Worm (Caenorhabditis elegans) whole organism, young adult: Measurements from ENCODE around the gene M01H9.3.

Experiments
- B0336.3 ChIP-seq: fragments of 200-800 bp; sonication (Bioruptor generic); IDR thresholded peaks from 2 replicates; pipeline ENCODE4 v1.3.6; 2022; ENCODE audit warnings: missing genetic modification characterization, missing compliant biosample characterization
- C06A6.2 ChIP-seq: fragments of 200-800 bp; sonication (Bioruptor generic); conservative IDR thresholded peaks from 2 replicates; pipeline ENCODE4 v1.3.6; 2022; ENCODE audit warnings: missing genetic modification characterization, missing compliant biosample characterization
- F52B5.7 ChIP-seq: sonication (generic microtip); optimal IDR thresholded peaks from 2 replicates; lab custom pipeline; 2016; ENCODE audit warnings: mild to moderate bottlenecking, missing genetic modification characterization, missing compliant biosample characterization
- F55B11.4 ChIP-seq: sonication (generic microtip); optimal IDR thresholded peaks from 2 replicates; lab custom pipeline; 2016; ENCODE audit warnings: missing compliant biosample characterization, missing genetic modification characterization, borderline replicate concordance; ENCODE audit not compliant: insufficient read depth
- K11D2.4 ChIP-seq: fragments of 200-800 bp; sonication (Bioruptor generic); IDR thresholded peaks from 2 replicates; pipeline ENCODE4 v1.3.6; 2022; ENCODE audit warnings: missing genetic modification reagents, missing genetic modification characterization, missing compliant biosample characterization
- T07F8.4 ChIP-seq: sonication (generic microtip); optimal IDR thresholded peaks from 2 replicates; lab custom pipeline; 2016; ENCODE audit warnings: mild to moderate bottlenecking, missing genetic modification characterization, moderate library complexity, missing compliant biosample characterization
- Y56A3A.18 ChIP-seq: fragments of 200-800 bp; sonication (Bioruptor generic); IDR thresholded peaks from 2 replicates; pipeline ENCODE4 v1.3.6; 2022; ENCODE audit warnings: missing genetic modification reagents, missing genetic modification characterization, missing compliant biosample characterization
- Y67H2A.10 ChIP-seq: fragments of 200-800 bp; sonication (Bioruptor generic); conservative IDR thresholded peaks from 2 replicates; pipeline ENCODE4 v1.3.6; 2022; ENCODE audit warnings: missing genetic modification reagents, missing genetic modification characterization, missing compliant biosample characterization
- akir-1 ChIP-seq: fragments of 200-800 bp; sonication (Bioruptor generic); optimal IDR thresholded peaks from 2 replicates; lab custom pipeline; 2018; ENCODE audit warnings: mild to moderate bottlenecking, missing genetic modification characterization, moderate library complexity, missing compliant biosample characterization
- athp-1 ChIP-seq: sonication (generic microtip); optimal IDR thresholded peaks from 2 replicates; lab custom pipeline; 2017; ENCODE audit warnings: mild to moderate bottlenecking, missing genetic modification characterization, missing compliant biosample characterization
- attf-6 ChIP-seq: fragments of 200-800 bp; sonication (Bioruptor generic); IDR thresholded peaks from 2 replicates; pipeline ENCODE4 v1.3.6; 2022; ENCODE audit warnings: missing genetic modification reagents, missing genetic modification characterization, missing compliant biosample characterization
- cebp-1 ChIP-seq, 2 experiments: fragments of 200-800 bp in 1 of 2; sonication (Bioruptor generic) in 1 of 2; sonication (generic microtip) in 1 of 2; IDR thresholded peaks in 1 of 2; optimal IDR thresholded peaks in 1 of 2; 2 replicates each; pipeline versions ENCODE4 v1.3.6 to Lab custom; 2017 to 2022; ENCODE audit warnings: missing compliant biosample characterization in 2 of 2, missing genetic modification characterization in 2 of 2, mild to moderate bottlenecking in 1 of 2, missing genetic modification reagents in 1 of 2, moderate library complexity in 1 of 2
- cebp-2 ChIP-seq: fragments of 200-800 bp; sonication (Bioruptor generic); IDR thresholded peaks from 2 replicates; pipeline ENCODE4 v1.3.6; 2022; ENCODE audit warnings: missing genetic modification characterization, missing compliant biosample characterization
- ceh-27 ChIP-seq: fragments of 200-800 bp; sonication (Bioruptor generic); optimal IDR thresholded peaks from 2 replicates; lab custom pipeline; 2018; ENCODE audit warnings: mild to moderate bottlenecking, missing genetic modification characterization, moderate library complexity, missing compliant biosample characterization
- ceh-91 ChIP-seq: fragments of 200-800 bp; sonication (Bioruptor generic); IDR thresholded peaks from 2 replicates; pipeline ENCODE4 v1.3.6; 2022; ENCODE audit warnings: missing genetic modification reagents, missing genetic modification characterization, missing compliant biosample characterization
- chd-7 ChIP-seq: sonication (generic microtip); optimal IDR thresholded peaks from 2 replicates; lab custom pipeline; 2016; ENCODE audit warnings: mild to moderate bottlenecking, missing genetic modification characterization, moderate library complexity, missing compliant biosample characterization
- dox-1 ChIP-seq: fragments of 200-800 bp; sonication (Bioruptor generic); IDR thresholded peaks from 2 replicates; pipeline ENCODE4 v1.3.6; 2022; ENCODE audit warnings: missing genetic modification reagents, missing genetic modification characterization, missing compliant biosample characterization
- egl-18 ChIP-seq: fragments of 200-800 bp; sonication (Bioruptor generic); IDR thresholded peaks from 2 replicates; pipeline ENCODE4 v1.3.6; 2022; ENCODE audit warnings: missing genetic modification reagents, missing genetic modification characterization, missing compliant biosample characterization
- ets-4 ChIP-seq: fragments of 200-800 bp; sonication (Bioruptor generic); optimal IDR thresholded peaks from 2 replicates; lab custom pipeline; 2018; ENCODE audit warnings: mild to moderate bottlenecking, missing genetic modification characterization, missing compliant biosample characterization
- hlh-12 ChIP-seq: sonication (generic microtip); optimal IDR thresholded peaks from 2 replicates; lab custom pipeline; 2016; ENCODE audit warnings: missing genetic modification characterization, missing compliant biosample characterization
- hmg-20 ChIP-seq: fragments of 200-800 bp; sonication (Bioruptor generic); IDR thresholded peaks from 2 replicates; pipeline ENCODE4 v1.3.6; 2022; ENCODE audit warnings: missing genetic modification reagents, missing genetic modification characterization, missing compliant biosample characterization
- hrde-1 ChIP-seq: sonication (generic microtip); optimal IDR thresholded peaks from 2 replicates; lab custom pipeline; 2016; ENCODE audit warnings: missing genetic modification characterization, mild to moderate bottlenecking, missing compliant biosample characterization, moderate library complexity, missing genotype, missing genetic modification reagents, borderline replicate concordance
- let-526 ChIP-seq: fragments of 200-800 bp; sonication (Bioruptor generic); IDR thresholded peaks from 2 replicates; pipeline ENCODE4 v1.3.6; 2022; ENCODE audit warnings: missing genetic modification reagents, missing genetic modification characterization, missing compliant biosample characterization
- let-607 ChIP-seq, 2 experiments: fragments of 200-800 bp in 1 of 2; sonication (Bioruptor generic) in 1 of 2; sonication (generic microtip) in 1 of 2; optimal IDR thresholded peaks; 2 replicates each; lab custom pipeline; 2016 to 2018; ENCODE audit warnings: mild to moderate bottlenecking in 2 of 2, missing compliant biosample characterization in 2 of 2, missing genetic modification characterization in 2 of 2, moderate library complexity in 2 of 2, missing genotype in 1 of 2
- lin-26 ChIP-seq: fragments of 200-800 bp; sonication (Bioruptor generic); IDR thresholded peaks from 2 replicates; pipeline ENCODE4 v1.3.6; 2022; ENCODE audit warnings: missing genetic modification reagents, missing genetic modification characterization, missing compliant biosample characterization
- lin-35 ChIP-seq, 3 experiments: fragments of 150-350 bp in 2 of 3; sonication (generic microtip) in 1 of 3; optimal IDR thresholded peaks; 2 replicates each; lab custom pipeline; 2014 to 2018; ENCODE audit warnings: missing biosample characterization in 3 of 3, missing genetic modification characterization in 3 of 3, missing genetic modification reagents in 3 of 3
- lin-40 ChIP-seq: sonication (generic microtip); optimal IDR thresholded peaks from 2 replicates; lab custom pipeline; 2016; ENCODE audit warnings: missing genetic modification characterization, mild to moderate bottlenecking, missing compliant biosample characterization, missing genotype, missing genetic modification reagents
- lir-1 ChIP-seq: fragments of 200-800 bp; sonication (Bioruptor generic); conservative IDR thresholded peaks from 2 replicates; pipeline ENCODE4 v1.3.6; 2022; ENCODE audit warnings: missing genetic modification reagents, missing genetic modification characterization, missing compliant biosample characterization
- madf-6 ChIP-seq: fragments of 200-800 bp; sonication (Bioruptor generic); IDR thresholded peaks from 2 replicates; pipeline ENCODE4 v1.3.6; 2022; ENCODE audit warnings: missing genetic modification reagents, missing genetic modification characterization, missing compliant biosample characterization
- mcd-1 ChIP-seq: fragments of 200-800 bp; sonication (Bioruptor generic); IDR thresholded peaks from 2 replicates; pipeline ENCODE4 v1.3.6; 2022; ENCODE audit warnings: missing genetic modification reagents, missing genetic modification characterization, missing compliant biosample characterization
- mxl-1 ChIP-seq: sonication (generic microtip); optimal IDR thresholded peaks from 2 replicates; lab custom pipeline; 2016; ENCODE audit warnings: missing genetic modification characterization, missing compliant biosample characterization
- nhr-27 ChIP-seq: fragments of 200-800 bp; sonication (Bioruptor generic); optimal IDR thresholded peaks from 2 replicates; lab custom pipeline; 2018; ENCODE audit warnings: mild to moderate bottlenecking, missing genetic modification characterization, moderate library complexity, missing compliant biosample characterization
- nhr-80 ChIP-seq: sonication (generic microtip); optimal IDR thresholded peaks from 2 replicates; lab custom pipeline; 2016; ENCODE audit warnings: missing genetic modification characterization, missing compliant biosample characterization
- nhr-90 ChIP-seq: sonication (generic microtip); optimal IDR thresholded peaks from 2 replicates; lab custom pipeline; 2016; ENCODE audit warnings: missing genotype, mild to moderate bottlenecking, missing genetic modification characterization, missing compliant biosample characterization
- sea-2 ChIP-seq: fragments of 200-800 bp; sonication (Bioruptor generic); IDR thresholded peaks from 2 replicates; pipeline ENCODE4 v1.3.6; 2022; ENCODE audit warnings: missing genetic modification characterization, missing compliant biosample characterization
- snpc-4 ChIP-seq, 5 experiments: fragments of 150-350 bp in 1 of 5; sonication (generic microtip) in 4 of 5; optimal IDR thresholded peaks; 2 replicates each; lab custom pipeline; 2014 to 2018; ENCODE audit warnings: missing genetic modification characterization in 5 of 5, missing biosample characterization in 3 of 5, antibody characterized with exemption in 2 of 5, mild to moderate bottlenecking in 2 of 5, missing compliant biosample characterization in 2 of 5, missing genotype in 2 of 5, moderate library complexity in 2 of 5, missing genetic modification reagents in 1 of 5
- tbp1 ChIP-seq: fragments of 200-800 bp; sonication (Bioruptor generic); optimal IDR thresholded peaks from 2 replicates; lab custom pipeline; 2018; ENCODE audit warnings: mild to moderate bottlenecking, missing genetic modification characterization, missing compliant biosample characterization
- unc-62 ChIP-seq: fragments of 150-350 bp; optimal IDR thresholded peaks from 2 replicates; lab custom pipeline; 2014; ENCODE audit warnings: missing biosample characterization, missing genetic modification reagents, missing genetic modification characterization
- zim-3 ChIP-seq: sonication (generic microtip); optimal IDR thresholded peaks from 2 replicates; lab custom pipeline; 2017; ENCODE audit warnings: mild to moderate bottlenecking, missing genetic modification characterization, moderate library complexity, missing compliant biosample characterization
- ztf-18 ChIP-seq: sonication (generic microtip); optimal IDR thresholded peaks from 2 replicates; lab custom pipeline; 2016; ENCODE audit warnings: missing genotype, mild to moderate bottlenecking, missing genetic modification characterization, missing compliant biosample characterization

M01H9.3 gene

DNA sequence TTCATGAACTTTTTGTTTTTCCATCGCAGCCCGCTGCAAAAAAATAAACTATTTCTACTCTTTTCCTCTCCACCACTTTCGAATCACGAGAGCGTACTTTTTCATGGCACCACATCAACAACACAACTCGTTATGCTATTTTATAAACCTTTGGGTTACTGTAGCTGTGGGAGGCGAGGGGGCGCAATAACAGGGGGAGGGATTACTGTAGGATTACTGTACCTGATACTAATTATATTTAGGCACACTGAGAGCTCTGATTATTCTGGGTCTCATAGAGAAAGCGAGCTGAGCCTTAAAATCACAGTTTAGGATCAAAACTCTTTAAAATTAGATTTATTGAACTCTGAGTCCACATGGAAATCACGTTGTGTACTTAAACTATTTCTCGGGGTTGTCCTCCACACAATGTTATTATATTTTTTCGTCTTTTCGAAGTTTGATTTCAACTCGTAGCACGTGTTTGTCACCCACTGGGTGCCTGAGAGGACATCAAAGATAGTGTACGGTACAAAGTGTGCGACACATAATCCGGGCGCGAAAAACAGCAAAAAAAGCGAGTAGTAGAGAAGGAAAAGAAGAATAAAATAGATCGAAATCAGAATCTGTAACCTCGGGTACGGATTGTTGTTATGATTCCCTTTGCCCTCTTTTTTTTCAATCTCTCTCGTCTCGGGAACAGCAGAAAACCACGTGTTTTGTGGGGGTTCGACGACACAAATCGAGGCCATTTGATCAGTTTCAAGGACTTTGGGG lies 4.3 kb downstream of the M01H9.3 start:
- TF ChIP-seq tbp1 (GFP tag; lab: Kevin White, UChicago) (peak; percentile 11), lin-26 (GFP tag; lab: Robert Waterston, UW) (no peak; the same call in 1 of the 2 replicates), lin-35 (GFP tag; optimal IDR thresholded peaks at IDR 0.05; lab: Kevin White, UChicago) (peak in 1 of 3 experiments; percentile 14), let-526 (GFP tag; lab: Robert Waterston, UW) (peak; percentile 8; the same call in 1 of the 2 replicates), lir-1 (GFP tag; lab: Robert Waterston, UW) (0 out of 2 replicates have a peak, but pooled peaks have one; percentile 19), F52B5.7 (tag; lab: Kevin White, UChicago) (no peak), ets-4 (no peak), T07F8.4 (no peak), Y56A3A.18 (GFP tag; lab: Robert Waterston, UW) (0 out of 2 replicates have a peak, but pooled peaks have one; percentile 6), dox-1 (GFP tag; lab: Robert Waterston, UW) (no peak), nhr-80 (tag; lab: Kevin White, UChicago) (peak; percentile 30), K11D2.4 (0 out of 2 replicates have a peak, but pooled peaks have one; percentile 10), attf-6 (GFP tag; lab: Robert Waterston, UW) (0 out of 2 replicates have a peak, but pooled peaks have one; percentile 23), mcd-1 (peak; percentile 5; the same call in 1 of the 2 replicates), ceh-27 (GFP tag; lab: Kevin White, UChicago) (peak; percentile 11), cebp-1 (GFP tag; IDR thresholded peaks at IDR 0.05; lab: Robert Waterston, UW) (no peak), cebp-1 (tag; optimal IDR thresholded peaks at IDR 0.05; lab: Kevin White, UChicago) (peak; percentile 44), C06A6.2 (GFP tag; lab: Robert Waterston, UW) (no peak), chd-7 (tag; lab: Kevin White, UChicago) (peak; percentile 11), mxl-1 (tag; lab: Kevin White, UChicago) (no peak), egl-18 (GFP tag; lab: Robert Waterston, UW) (no peak)

DNA sequence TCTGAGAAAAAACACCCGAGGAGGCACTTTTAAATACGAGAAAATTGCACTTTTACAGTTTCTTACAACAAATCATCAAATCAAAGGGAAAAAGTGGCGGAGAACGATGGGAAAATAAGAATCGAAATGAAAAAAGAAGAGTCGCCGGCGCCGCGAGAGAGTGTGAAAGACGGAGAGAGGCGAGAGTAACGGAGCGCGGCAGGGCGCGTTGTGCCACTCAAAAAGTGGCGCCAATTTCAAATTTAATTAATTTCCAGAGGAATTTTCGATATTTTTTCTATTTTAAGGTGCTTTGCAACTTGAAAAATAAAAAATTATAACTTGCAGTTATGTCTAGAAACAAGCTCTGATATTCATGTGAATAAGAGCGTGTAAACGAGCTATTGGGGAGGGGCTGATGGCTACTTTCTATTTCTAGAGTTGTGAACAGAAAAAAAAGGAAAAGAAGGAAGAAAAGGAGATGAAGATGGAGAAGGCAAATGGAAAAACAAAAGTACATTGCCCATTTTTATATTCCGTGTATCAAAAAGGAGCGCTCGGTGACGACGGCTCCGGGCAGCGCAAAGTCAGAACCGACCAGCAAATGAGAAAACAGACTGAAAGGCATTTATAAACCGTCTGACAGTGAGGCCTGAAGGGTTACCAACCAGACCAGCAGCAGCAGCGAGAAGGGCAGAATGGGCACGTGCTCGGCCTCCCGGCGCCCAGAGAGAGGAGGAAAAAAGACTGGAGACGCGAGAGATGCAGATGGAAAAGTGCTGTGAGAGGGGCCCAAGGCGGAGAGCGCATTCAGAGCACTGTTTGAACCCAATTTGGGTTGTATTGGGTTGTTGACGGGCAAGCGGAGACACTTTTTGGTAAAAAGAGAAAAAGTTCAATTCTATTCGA lies 5.7 kb downstream of the M01H9.3 start:
- TF ChIP-seq F55B11.4 (tag; lab: Kevin White, UChicago) = no peak
- TF ChIP-seq ceh-91 = 0 out of 2 replicates have a peak, but pooled peaks have one; percentile 22
- no peak for TF ChIP-seq egl-18 (GFP tag; lab: Robert Waterston, UW)
- 0 out of 2 replicates have a peak, but pooled peaks have one; percentile 15 for TF ChIP-seq Y56A3A.18 (GFP tag; lab: Robert Waterston, UW)
- peak; percentile 53; the same call in 1 of the 2 replicates for TF ChIP-seq madf-6 (GFP tag; lab: Robert Waterston, UW)
- TF ChIP-seq dox-1 (GFP tag; lab: Robert Waterston, UW) = peak; percentile 18; the same call in 1 of the 2 replicates
- TF ChIP-seq ztf-18 (tag; lab: Kevin White, UChicago) = no peak
- TF ChIP-seq nhr-27 = no peak
- TF ChIP-seq snpc-4 (GFP tag; optimal IDR thresholded peaks at IDR 0.05; lab: Kevin White, UChicago) = no peak
- peak in 1 of 4 experiments; percentile 11 for TF ChIP-seq snpc-4 (tag; optimal IDR thresholded peaks at IDR 0.05; lab: Kevin White, UChicago)
- no peak for TF ChIP-seq sea-2
- peak; percentile 79 for TF ChIP-seq chd-7 (tag; lab: Kevin White, UChicago)
- TF ChIP-seq B0336.3 = peak; percentile 51; the same call in 1 of the 2 replicates
- peak; percentile 25 for TF ChIP-seq zim-3
- no peak for TF ChIP-seq unc-62
- TF ChIP-seq nhr-90 (tag; lab: Kevin White, UChicago) = no peak
- TF ChIP-seq let-607 (tag; optimal IDR thresholded peaks at IDR 0.05; lab: Kevin White, UChicago) = no peak
- no peak for TF ChIP-seq hmg-20 (GFP tag; lab: Robert Waterston, UW)
- TF ChIP-seq Y67H2A.10 (GFP tag; lab: Robert Waterston, UW) = no peak
- no peak for TF ChIP-seq attf-6 (GFP tag; lab: Robert Waterston, UW)
- 0 out of 2 replicates have a peak, but pooled peaks have one; percentile 11 for TF ChIP-seq cebp-2 (GFP tag; lab: Robert Waterston, UW)
- no peak for TF ChIP-seq T07F8.4
- no peak for TF ChIP-seq lin-40 (tag; lab: Kevin White, UChicago)
- TF ChIP-seq hrde-1 (tag; lab: Kevin White, UChicago) = no peak
- TF ChIP-seq K11D2.4 = peak; percentile 55; the same call in 1 of the 2 replicates
- no peak for TF ChIP-seq hlh-12 (tag; lab: Kevin White, UChicago)
- TF ChIP-seq cebp-1 (GFP tag; IDR thresholded peaks at IDR 0.05; lab: Robert Waterston, UW) = no peak
- peak; percentile 38 for TF ChIP-seq cebp-1 (tag; optimal IDR thresholded peaks at IDR 0.05; lab: Kevin White, UChicago)
- TF ChIP-seq akir-1 (GFP tag; lab: Kevin White, UChicago) = no peak
- no peak for TF ChIP-seq athp-1 (tag; lab: Kevin White, UChicago)
